Fruit fly (Drosophila melanogaster): Measurements from ENCODE around the gene CG44774.

DNA sequence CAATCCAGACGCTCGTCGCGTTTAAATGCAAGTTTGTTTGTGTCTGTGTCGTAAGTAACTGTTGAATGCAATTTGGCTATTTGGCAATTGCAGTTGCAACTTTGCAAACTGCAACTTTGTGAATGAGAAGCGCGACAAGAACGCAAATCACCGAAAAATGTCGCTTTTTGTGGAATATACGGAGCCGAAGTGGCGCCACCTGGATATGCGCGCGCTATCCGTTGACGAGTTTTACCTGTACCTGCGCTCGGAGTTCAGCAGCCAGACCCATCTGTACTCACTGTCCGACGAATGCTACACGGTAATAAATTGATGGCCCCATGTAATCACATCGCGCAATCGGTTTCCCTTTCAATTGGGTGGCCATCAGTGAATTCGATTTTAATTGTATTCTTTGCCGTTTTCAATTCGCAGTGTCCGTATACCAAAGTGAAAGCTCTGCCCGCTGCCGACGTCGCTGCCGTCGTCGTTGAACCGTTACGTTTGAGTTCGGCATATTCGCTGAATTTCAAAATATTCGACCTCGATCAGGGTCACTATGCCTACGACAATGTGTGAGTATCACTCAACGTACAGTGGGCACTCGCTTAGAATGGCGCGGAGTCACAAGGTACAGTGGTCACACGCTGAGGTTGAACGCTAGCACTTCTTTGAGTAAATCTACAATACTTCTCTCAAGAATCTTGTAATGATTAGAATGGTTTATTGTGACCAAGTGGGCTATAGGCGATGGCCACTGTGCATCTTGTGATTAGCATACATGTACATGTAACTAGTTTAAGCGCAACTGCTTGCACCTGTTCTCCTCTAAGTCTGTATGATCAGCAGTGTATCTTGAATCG is 18.6 kb downstream of the CG44774 start:
- TF ChIP-seq Myc (optimal IDR thresholded peaks at IDR 0.05) (no peak), ttk (optimal IDR thresholded peaks at IDR 0.05) (no peak), h (optimal IDR thresholded peaks at IDR 0.05) (no peak)
